Fruit fly (Drosophila melanogaster) whole organism, adult: ENCODE measurements around the gene AGO2.
A peak's percentile ranks its signal among the peaks of the same experiment; 100 is the strongest.

ENCODE experiments used
- CG12768 ChIP-seq: fragments of 200-800 bp; sonication (Bioruptor generic); optimal IDR thresholded peaks from 2 replicates; lab custom pipeline; 2017; ENCODE audit warnings: missing biosample characterization, missing genetic modification characterization, mild to moderate bottlenecking, moderate library complexity, missing genetic modification reagents
- CG1620 ChIP-seq: fragments of 200-800 bp; sonication (Bioruptor generic); optimal IDR thresholded peaks from 2 replicates; lab custom pipeline; 2016; ENCODE audit warnings: missing biosample characterization, missing genetic modification characterization
- CG33017 ChIP-seq: fragments of 200-800 bp; sonication (Bioruptor generic); optimal IDR thresholded peaks from 2 replicates; lab custom pipeline; 2018; ENCODE audit warnings: missing biosample characterization, mild to moderate bottlenecking, missing genetic modification characterization, moderate library complexity
- Crg-1 ChIP-seq: fragments of 200-800 bp; sonication (Bioruptor generic); optimal IDR thresholded peaks from 2 replicates; lab custom pipeline; 2016; ENCODE audit warnings: missing biosample characterization, missing genetic modification characterization
- Hr96 ChIP-seq: fragments of 200-800 bp; sonication (Bioruptor generic); optimal IDR thresholded peaks from 2 replicates; lab custom pipeline; 2016; ENCODE audit warnings: missing biosample characterization, missing genetic modification characterization
- bab1 ChIP-seq: fragments of 200-800 bp; sonication (Bioruptor generic); optimal IDR thresholded peaks from 3 replicates; lab custom pipeline; 2019; ENCODE audit warnings: missing biosample characterization, mild to moderate bottlenecking, missing genetic modification characterization, moderate library complexity
- cic ChIP-seq: fragments of 200-800 bp; sonication (Bioruptor generic); optimal IDR thresholded peaks from 2 replicates; lab custom pipeline; 2017; ENCODE audit warnings: missing biosample characterization, mild to moderate bottlenecking, missing genetic modification characterization, moderate library complexity
- cnc ChIP-seq, 2 experiments: fragments of >200 bp; optimal IDR thresholded peaks; 2 replicates each; lab custom pipeline; 2017
- kay ChIP-seq: fragments of 200-800 bp; sonication (Bioruptor generic); peaks from one replicate; lab custom pipeline; 2016; ENCODE audit warnings: missing biosample characterization, missing genetic modification characterization, borderline replicate concordance
- toe ChIP-seq: fragments of 200-800 bp; sonication (Bioruptor generic); optimal IDR thresholded peaks from 2 replicates; lab custom pipeline; 2016; ENCODE audit warnings: missing biosample characterization, missing genetic modification characterization

- TF ChIP-seq cnc (optimal IDR thresholded peaks at IDR 0.05; lab: Kevin White, UChicago): no peak
- TF ChIP-seq cic (GFP tag; lab: Kevin White, UChicago): peak; percentile 98
- TF ChIP-seq CG1620 (GFP tag; lab: Kevin White, UChicago): peak; percentile 54
- peak; percentile 92 for TF ChIP-seq kay (GFP tag; lab: Kevin White, UChicago)
- no peak for TF ChIP-seq toe (GFP tag; lab: Kevin White, UChicago)
- TF ChIP-seq CG33017 (tag; lab: Kevin White, UChicago): peak; percentile 87
- TF ChIP-seq Hr96: no peak
- peak; percentile 86 for TF ChIP-seq CG12768 (GFP tag; lab: Kevin White, UChicago)
- TF ChIP-seq Crg-1 (GFP tag; lab: Kevin White, UChicago): peak; percentile 59
- TF ChIP-seq bab1 (GFP tag; lab: Kevin White, UChicago): no peak
Measured at dm6 chr3L:15566484-15566955, 12.6 kb downstream of the AGO2 start.
